Worm (Caenorhabditis elegans): ENCODE measurements around the gene R10D12.1.

DNA sequence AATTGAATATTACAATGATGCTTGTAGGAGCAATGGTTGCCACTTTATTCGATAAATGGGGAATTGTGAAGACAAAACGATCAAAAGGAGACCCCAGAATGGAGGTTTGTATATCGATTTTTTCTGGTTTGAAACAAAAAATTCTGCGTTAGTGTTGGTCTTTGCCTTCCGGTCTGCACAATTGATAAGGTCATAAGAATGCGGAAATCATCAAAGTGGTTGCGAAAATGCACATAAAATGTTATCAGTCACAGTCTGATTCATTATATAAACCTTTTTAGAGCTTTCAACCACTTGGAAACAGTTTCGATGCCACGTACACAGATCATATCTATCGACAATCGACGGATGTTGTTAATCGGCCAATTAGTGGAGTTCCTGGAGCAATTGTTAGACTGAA is 40.9 kb downstream of the R10D12.1 start:
- TF ChIP-seq cog-1 (tag; optimal IDR thresholded peaks at IDR 0.05) (no peak), med-1 (GFP tag; optimal IDR thresholded peaks at IDR 0.05; ENCODE audit: insufficient read depth) (no peak)

All from whole organism, midembryonic.